Fruit fly (Drosophila melanogaster): ENCODE measurements around the gene CG15005.

CG15005 gene

DNA sequence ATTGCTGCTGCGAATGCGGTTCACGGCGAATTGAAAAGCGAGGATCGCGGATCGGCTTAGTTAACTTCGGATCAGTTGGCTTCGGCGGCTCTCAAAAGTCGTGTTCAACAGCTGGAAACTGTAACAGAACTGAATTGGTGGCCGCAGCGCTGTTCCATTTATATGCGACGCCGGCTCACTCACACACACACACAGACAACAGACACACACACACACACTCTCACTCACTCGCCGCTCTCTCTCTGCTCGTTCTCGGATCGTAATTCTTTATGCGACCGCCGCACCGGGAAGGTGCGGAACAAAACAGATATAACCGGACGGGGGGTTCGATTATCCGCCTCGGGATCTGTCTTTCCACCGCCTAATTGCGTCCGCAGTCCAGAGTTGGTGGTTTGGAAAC is 23.0 kb upstream of the CG15005 start, which contains the start of gene CG46460:
Gene CG46460 (minus strand): TSS at position 139 of the 400 bp plus-strand sequence.
- TF ChIP-seq CG12605 (GFP tag; IDR thresholded peaks at IDR 0.05), result peak; percentile 43; the same call in 1 of the 2 replicates
- TF ChIP-seq EcR (GFP tag; optimal IDR thresholded peaks at IDR 0.05), result peak; percentile 67
- TF ChIP-seq CG15710 (tag; optimal IDR thresholded peaks at IDR 0.05), result peak; percentile 31
- TF ChIP-seq CG13204 (GFP tag; optimal IDR thresholded peaks at IDR 0.05), result peak; percentile 64
- peak; percentile 42; the same call in 1 of the 3 replicates for TF ChIP-seq CG4496 (GFP tag; IDR thresholded peaks at IDR 0.05)
- TF ChIP-seq CG14655 (GFP tag; optimal IDR thresholded peaks at IDR 0.05), result peak; percentile 8
- TF ChIP-seq rn (GFP tag; IDR thresholded peaks at IDR 0.05), result no peak
- peak; percentile 42 for TF ChIP-seq CG8159 (tag; optimal IDR thresholded peaks at IDR 0.05)
- peak; percentile 49; the same call in 1 of the 2 replicates for TF ChIP-seq Ets98B (GFP tag; IDR thresholded peaks at IDR 0.05)
- TF ChIP-seq CG34367 (tag; optimal IDR thresholded peaks at IDR 0.05), result no peak
- TF ChIP-seq D1 (tag; optimal IDR thresholded peaks at IDR 0.05), result no peak
- peak; percentile 31; the same call in 1 of the 2 replicates for TF ChIP-seq CG32121 (GFP tag; IDR thresholded peaks at IDR 0.05)
- TF ChIP-seq Pif1A (GFP tag; optimal IDR thresholded peaks at IDR 0.05), result no peak

DNA sequence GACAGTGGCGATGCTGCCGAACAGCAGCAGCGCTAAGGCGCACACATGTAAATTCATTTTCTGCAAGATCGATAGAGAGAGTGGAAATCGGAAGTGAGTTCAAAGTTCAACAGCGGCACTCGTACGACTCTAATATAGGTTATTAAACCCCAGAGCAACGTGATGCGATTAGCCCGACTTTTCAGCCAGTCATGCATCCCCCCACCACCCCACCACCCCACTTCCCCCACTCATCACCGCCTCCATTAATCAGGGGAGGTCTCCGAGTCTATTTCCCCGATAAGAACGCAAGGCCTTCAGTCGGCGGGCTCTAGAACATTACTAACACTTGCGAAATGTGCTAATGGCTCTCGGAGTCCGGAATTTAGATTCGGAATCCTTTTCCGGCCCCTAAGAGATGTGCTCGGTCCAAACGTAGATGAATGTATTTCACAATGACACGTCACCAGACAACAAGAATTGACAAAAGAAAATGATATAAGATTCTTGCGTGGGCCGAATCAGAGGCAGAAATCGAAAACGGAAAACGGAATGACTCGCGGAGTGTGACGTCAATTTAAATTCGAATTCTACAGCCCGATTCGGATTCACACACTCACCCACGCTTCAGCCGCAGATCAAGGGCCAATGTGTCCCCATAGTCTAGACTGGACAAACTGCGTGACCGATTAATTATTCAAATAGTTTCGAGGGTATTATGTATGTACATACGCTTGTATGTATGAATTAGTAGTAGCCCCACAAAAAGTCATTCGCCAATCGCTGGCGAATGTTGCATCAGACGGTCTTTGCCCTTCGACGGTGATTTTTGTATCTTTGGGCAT is 21.7 kb upstream of the CG15005 start:
- TF ChIP-seq CG4496 (GFP tag; IDR thresholded peaks at IDR 0.05), result no peak
- no peak for TF ChIP-seq rn (GFP tag; IDR thresholded peaks at IDR 0.05)
- no peak for TF ChIP-seq Pif1A (GFP tag; optimal IDR thresholded peaks at IDR 0.05)
- TF ChIP-seq CG12605 (GFP tag; IDR thresholded peaks at IDR 0.05), result no peak; the same call in 1 of the 2 replicates
- no peak for TF ChIP-seq Pif1B (GFP tag; optimal IDR thresholded peaks at IDR 0.05)
- peak; percentile 20 for TF ChIP-seq CG14655 (GFP tag; optimal IDR thresholded peaks at IDR 0.05)
- no peak for TF ChIP-seq CG32121 (GFP tag; IDR thresholded peaks at IDR 0.05)
- TF ChIP-seq CG9948 (tag; optimal IDR thresholded peaks at IDR 0.05), result no peak
- no peak for TF ChIP-seq CG15710 (tag; optimal IDR thresholded peaks at IDR 0.05)
- TF ChIP-seq D1 (tag; optimal IDR thresholded peaks at IDR 0.05), result no peak
- peak; percentile 8 for TF ChIP-seq gl (tag; optimal IDR thresholded peaks at IDR 0.05)
- 0 out of 3 replicates have a peak, but pooled peaks have one; percentile 36 for TF ChIP-seq fd96Ca (GFP tag; IDR thresholded peaks at IDR 0.05)
- TF ChIP-seq CG8159 (tag; optimal IDR thresholded peaks at IDR 0.05), result no peak
- TF ChIP-seq CG34367 (tag; optimal IDR thresholded peaks at IDR 0.05), result no peak
- TF ChIP-seq CG13204 (GFP tag; optimal IDR thresholded peaks at IDR 0.05), result no peak
- TF ChIP-seq Snoo (tag; optimal IDR thresholded peaks at IDR 0.05), result no peak
- peak; percentile 40 for TF ChIP-seq EcR (GFP tag; optimal IDR thresholded peaks at IDR 0.05)
- peak; percentile 18 for TF ChIP-seq CG8301 (tag; optimal IDR thresholded peaks at IDR 0.05)
- TF ChIP-seq CG17806 (tag; optimal IDR thresholded peaks at IDR 0.05), result no peak
- peak; percentile 30; the same call in 1 of the 2 replicates for TF ChIP-seq Ets98B (GFP tag; IDR thresholded peaks at IDR 0.05)
- TF ChIP-seq CG10348 (GFP tag; IDR thresholded peaks at IDR 0.05), result no peak

DNA sequence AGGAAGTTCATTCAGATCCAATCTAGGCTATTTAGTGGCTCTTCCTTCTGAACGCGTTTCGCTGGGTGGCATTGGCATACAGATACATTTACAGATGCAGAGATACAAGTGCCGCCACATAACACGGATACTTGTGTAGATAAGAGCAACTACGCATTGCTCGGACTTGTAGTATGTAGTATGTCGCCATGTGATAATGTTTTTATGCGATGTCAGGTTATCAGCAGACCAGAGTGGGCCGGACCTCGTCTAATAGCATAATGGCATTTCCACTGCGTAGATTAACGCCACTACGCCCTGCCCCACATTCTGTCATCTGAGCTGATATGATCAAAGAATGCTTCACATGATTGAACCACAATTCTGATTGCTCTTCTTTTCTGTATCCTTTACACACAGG is 17.7 kb upstream of the CG15005 start:
- no peak for TF ChIP-seq CG17806 (tag; optimal IDR thresholded peaks at IDR 0.05)
- no peak for TF ChIP-seq Pif1A (GFP tag; optimal IDR thresholded peaks at IDR 0.05)
- no peak for TF ChIP-seq CG14655 (GFP tag; optimal IDR thresholded peaks at IDR 0.05)
- TF ChIP-seq CG34367 (tag; optimal IDR thresholded peaks at IDR 0.05), result no peak
- no peak for TF ChIP-seq EcR (GFP tag; optimal IDR thresholded peaks at IDR 0.05)
- TF ChIP-seq Snoo (tag; optimal IDR thresholded peaks at IDR 0.05), result no peak
- no peak for TF ChIP-seq CG8159 (tag; optimal IDR thresholded peaks at IDR 0.05)
- TF ChIP-seq CG9948 (tag; optimal IDR thresholded peaks at IDR 0.05), result no peak
- no peak for TF ChIP-seq CG4496 (GFP tag; IDR thresholded peaks at IDR 0.05)

DNA sequence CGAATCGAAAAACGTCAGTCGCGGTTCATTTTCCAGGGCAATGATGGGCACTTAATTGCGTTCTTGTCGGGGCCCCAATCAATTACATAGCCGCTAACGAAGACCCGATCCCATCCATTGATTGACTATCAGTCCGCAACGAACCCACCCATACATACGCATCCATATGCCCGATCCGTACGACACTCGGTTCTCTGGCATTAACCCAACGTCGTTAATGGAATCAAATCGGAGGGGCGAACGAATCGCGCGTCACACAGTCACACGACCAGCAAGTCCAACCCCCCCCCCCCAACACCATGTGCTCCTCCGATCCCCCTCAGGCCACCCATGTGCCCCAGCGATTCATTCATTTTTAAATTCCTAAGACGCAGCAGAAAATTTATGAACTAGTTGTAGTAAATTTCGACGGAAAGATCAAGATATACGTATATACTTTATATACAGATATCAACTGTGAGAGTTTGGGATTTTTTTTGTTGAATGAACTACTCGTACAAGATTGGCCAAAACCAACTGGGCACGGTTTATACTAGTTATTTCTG is 17.2 kb upstream of the CG15005 start:
- TF ChIP-seq CG34367 (tag; optimal IDR thresholded peaks at IDR 0.05) (no peak), CG14655 (GFP tag; optimal IDR thresholded peaks at IDR 0.05) (no peak), rn (GFP tag; IDR thresholded peaks at IDR 0.05) (no peak), CG4496 (GFP tag; IDR thresholded peaks at IDR 0.05) (peak; percentile 37; the same call in 1 of the 3 replicates), CG8159 (tag; optimal IDR thresholded peaks at IDR 0.05) (peak; percentile 16), fd96Ca (GFP tag; IDR thresholded peaks at IDR 0.05) (no peak; the same call in 2 of the 3 replicates), Ets98B (GFP tag; IDR thresholded peaks at IDR 0.05) (peak; percentile 64), EcR (GFP tag; optimal IDR thresholded peaks at IDR 0.05) (peak; percentile 74), CG15710 (tag; optimal IDR thresholded peaks at IDR 0.05) (no peak), CG32121 (GFP tag; IDR thresholded peaks at IDR 0.05) (peak; percentile 55; the same call in 1 of the 2 replicates), CG13204 (GFP tag; optimal IDR thresholded peaks at IDR 0.05) (peak; percentile 46), Pif1B (GFP tag; optimal IDR thresholded peaks at IDR 0.05) (no peak), CG10348 (GFP tag; IDR thresholded peaks at IDR 0.05) (no peak), Pif1A (GFP tag; optimal IDR thresholded peaks at IDR 0.05) (no peak), CG17806 (tag; optimal IDR thresholded peaks at IDR 0.05) (no peak)

DNA sequence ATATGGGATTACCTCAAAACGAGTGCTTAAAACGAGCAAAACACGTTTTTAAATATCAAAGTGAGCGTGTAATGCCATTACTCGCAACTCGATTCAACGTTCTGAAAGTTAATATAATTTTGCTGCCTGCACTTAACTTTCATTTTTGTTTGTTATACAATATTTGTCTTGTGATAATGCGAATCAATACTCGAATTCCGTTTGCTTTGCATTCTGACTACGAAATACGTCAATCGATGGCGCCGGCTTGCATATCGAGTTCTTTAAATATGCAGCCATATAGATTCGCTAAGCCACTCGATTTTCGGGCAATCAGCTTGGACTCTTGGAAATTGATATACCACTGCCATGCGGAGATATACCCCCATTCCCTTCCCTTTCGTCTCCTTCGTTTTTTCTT is 16.5 kb upstream of the CG15005 start:
- no peak for TF ChIP-seq Snoo (tag; optimal IDR thresholded peaks at IDR 0.05)

Data from whole organism, pupa.